Fruit fly (Drosophila melanogaster): Measurements from ENCODE around the gene CG6005.

The CG6005 gene

dm6 chr3R:19054839-19055238, 31.0 kb upstream of the CG6005 start:
- no peak for TF ChIP-seq cnc (optimal IDR thresholded peaks at IDR 0.05)
- TF ChIP-seq CG7101 (tag; optimal IDR thresholded peaks at IDR 0.05) = no peak
- no peak for TF ChIP-seq tj (GFP tag; optimal IDR thresholded peaks at IDR 0.05)
- TF ChIP-seq bab1 (GFP tag; optimal IDR thresholded peaks at IDR 0.05) = no peak
- no peak for TF ChIP-seq CG1620 (GFP tag; optimal IDR thresholded peaks at IDR 0.05)
- TF ChIP-seq CG14711 (tag; optimal IDR thresholded peaks at IDR 0.05) = no peak
- no peak for TF ChIP-seq Clk (GFP tag; optimal IDR thresholded peaks at IDR 0.05)
- TF ChIP-seq ovo (GFP tag; optimal IDR thresholded peaks at IDR 0.05) = no peak
- no peak for TF ChIP-seq pad (GFP tag; optimal IDR thresholded peaks at IDR 0.05)
- TF ChIP-seq toe (GFP tag; optimal IDR thresholded peaks at IDR 0.05) = no peak
- no peak for TF ChIP-seq Hr96 (GFP tag; optimal IDR thresholded peaks at IDR 0.05)
- TF ChIP-seq CG12768 (GFP tag; optimal IDR thresholded peaks at IDR 0.05) = no peak
- TF ChIP-seq CG33017 (tag; optimal IDR thresholded peaks at IDR 0.05) = no peak
- no peak for TF ChIP-seq CG5204 (GFP tag; optimal IDR thresholded peaks at IDR 0.05)
- TF ChIP-seq CG11617 (GFP tag; optimal IDR thresholded peaks at IDR 0.05) = no peak
- no peak for TF ChIP-seq Mnt (GFP tag; optimal IDR thresholded peaks at IDR 0.05)
- no peak for TF ChIP-seq Crg-1 (GFP tag; optimal IDR thresholded peaks at IDR 0.05)
- TF ChIP-seq CG7045 (GFP tag; optimal IDR thresholded peaks at IDR 0.05) = no peak
- TF ChIP-seq cic (GFP tag; optimal IDR thresholded peaks at IDR 0.05) = no peak
- TF ChIP-seq kay (GFP tag; ENCODE audit: borderline replicate concordance) = no peak

- no peak for TF ChIP-seq tj (GFP tag; optimal IDR thresholded peaks at IDR 0.05)
- TF ChIP-seq CG11617 (GFP tag; optimal IDR thresholded peaks at IDR 0.05) = no peak
- TF ChIP-seq CG7045 (GFP tag; optimal IDR thresholded peaks at IDR 0.05) = no peak
- no peak for TF ChIP-seq Mnt (GFP tag; optimal IDR thresholded peaks at IDR 0.05)
- no peak for TF ChIP-seq CG12768 (GFP tag; optimal IDR thresholded peaks at IDR 0.05)
- no peak for TF ChIP-seq CG7101 (tag; optimal IDR thresholded peaks at IDR 0.05)
- no peak for TF ChIP-seq cnc (optimal IDR thresholded peaks at IDR 0.05)
- TF ChIP-seq Hr96 (GFP tag; optimal IDR thresholded peaks at IDR 0.05) = no peak
- TF ChIP-seq CG33017 (tag; optimal IDR thresholded peaks at IDR 0.05) = no peak
- no peak for TF ChIP-seq cic (GFP tag; optimal IDR thresholded peaks at IDR 0.05)
- TF ChIP-seq CG5204 (GFP tag; optimal IDR thresholded peaks at IDR 0.05) = no peak
- no peak for TF ChIP-seq ovo (GFP tag; optimal IDR thresholded peaks at IDR 0.05)
- TF ChIP-seq pad (GFP tag; optimal IDR thresholded peaks at IDR 0.05) = no peak
- TF ChIP-seq CG14711 (tag; optimal IDR thresholded peaks at IDR 0.05) = no peak
- no peak for TF ChIP-seq bab1 (GFP tag; optimal IDR thresholded peaks at IDR 0.05)
- TF ChIP-seq toe (GFP tag; optimal IDR thresholded peaks at IDR 0.05) = no peak
These were observed 28.6 kb upstream of the CG6005 start for dm6 chr3R:19052475-19052874.

DNA sequence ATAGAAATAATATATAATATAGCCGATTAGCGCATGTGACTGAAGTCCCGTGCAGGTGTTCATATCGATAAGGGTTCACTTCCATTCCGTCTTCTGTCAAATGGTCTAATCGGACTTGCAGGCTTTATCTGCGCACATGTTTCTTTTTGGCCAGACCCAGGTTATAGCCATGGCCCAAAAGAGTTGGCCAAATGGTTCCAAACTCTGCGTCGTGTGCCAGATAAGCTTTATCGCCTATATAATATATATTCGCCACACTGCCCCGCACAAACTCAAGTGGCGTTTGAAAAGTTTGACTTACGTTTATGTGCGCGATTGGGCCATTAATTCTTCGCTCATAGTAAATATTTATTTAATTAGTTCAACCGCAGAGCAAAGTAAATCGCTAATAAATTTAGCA, 27.4 kb upstream of the CG6005 start:
- TF ChIP-seq bab1 (GFP tag; optimal IDR thresholded peaks at IDR 0.05) (no peak), Mnt (GFP tag; optimal IDR thresholded peaks at IDR 0.05) (peak; percentile 41), ovo (GFP tag; optimal IDR thresholded peaks at IDR 0.05) (no peak), kay (GFP tag; ENCODE audit: borderline replicate concordance) (no peak), CG11617 (GFP tag; optimal IDR thresholded peaks at IDR 0.05) (no peak), cic (GFP tag; optimal IDR thresholded peaks at IDR 0.05) (peak; percentile 76)

dm6 chr3R:19044638-19045037, 20.8 kb upstream of the CG6005 start:
- TF ChIP-seq ovo (GFP tag; optimal IDR thresholded peaks at IDR 0.05) = no peak
- no peak for TF ChIP-seq cic (GFP tag; optimal IDR thresholded peaks at IDR 0.05)
- no peak for TF ChIP-seq CG7101 (tag; optimal IDR thresholded peaks at IDR 0.05)
- TF ChIP-seq CG14711 (tag; optimal IDR thresholded peaks at IDR 0.05) = no peak
- TF ChIP-seq pad (GFP tag; optimal IDR thresholded peaks at IDR 0.05) = no peak
- TF ChIP-seq toe (GFP tag; optimal IDR thresholded peaks at IDR 0.05) = no peak
- no peak for TF ChIP-seq Mnt (GFP tag; optimal IDR thresholded peaks at IDR 0.05)
- no peak for TF ChIP-seq tj (GFP tag; optimal IDR thresholded peaks at IDR 0.05)
- TF ChIP-seq CG5204 (GFP tag; optimal IDR thresholded peaks at IDR 0.05) = no peak
- TF ChIP-seq Crg-1 (GFP tag; optimal IDR thresholded peaks at IDR 0.05) = no peak

DNA sequence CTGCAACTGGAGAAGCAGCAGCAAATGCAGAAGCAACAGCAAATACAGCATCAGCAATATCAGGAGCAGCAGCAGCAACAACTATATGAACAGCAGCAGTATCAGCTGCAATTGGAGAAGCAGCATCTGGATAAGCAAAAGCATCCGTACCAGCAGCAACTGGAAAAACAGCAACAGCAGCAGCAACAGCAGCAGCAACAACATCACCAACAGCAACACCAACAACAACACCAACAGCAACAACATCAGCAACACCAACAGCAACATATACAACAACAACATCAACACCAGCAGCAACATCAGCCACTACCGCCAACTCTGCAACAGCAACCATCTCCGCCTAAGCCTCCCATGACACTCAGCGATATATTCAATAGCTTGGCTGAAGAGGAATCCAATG, 16.9 kb upstream of the CG6005 start:
- TF ChIP-seq cnc (optimal IDR thresholded peaks at IDR 0.05) = no peak
- no peak for TF ChIP-seq kay (GFP tag; ENCODE audit: borderline replicate concordance)
- no peak for TF ChIP-seq bab1 (GFP tag; optimal IDR thresholded peaks at IDR 0.05)
- no peak for TF ChIP-seq CG12768 (GFP tag; optimal IDR thresholded peaks at IDR 0.05)
- TF ChIP-seq CG7101 (tag; optimal IDR thresholded peaks at IDR 0.05) = no peak
- TF ChIP-seq ovo (GFP tag; optimal IDR thresholded peaks at IDR 0.05) = no peak
- no peak for TF ChIP-seq CG1620 (GFP tag; optimal IDR thresholded peaks at IDR 0.05)
- no peak for TF ChIP-seq CG14711 (tag; optimal IDR thresholded peaks at IDR 0.05)

- TF ChIP-seq Clk (GFP tag; optimal IDR thresholded peaks at IDR 0.05) (no peak), ovo (GFP tag; optimal IDR thresholded peaks at IDR 0.05) (no peak), CG14711 (tag; optimal IDR thresholded peaks at IDR 0.05) (no peak), toe (GFP tag; optimal IDR thresholded peaks at IDR 0.05) (no peak), cnc (optimal IDR thresholded peaks at IDR 0.05) (no peak), CG1620 (GFP tag; optimal IDR thresholded peaks at IDR 0.05) (no peak), cic (GFP tag; optimal IDR thresholded peaks at IDR 0.05) (no peak), Mnt (GFP tag; optimal IDR thresholded peaks at IDR 0.05) (no peak), kay (GFP tag; ENCODE audit: borderline replicate concordance) (no peak), CG7101 (tag; optimal IDR thresholded peaks at IDR 0.05) (no peak), CG12768 (GFP tag; optimal IDR thresholded peaks at IDR 0.05) (no peak), CG33017 (tag; optimal IDR thresholded peaks at IDR 0.05) (no peak), Crg-1 (GFP tag; optimal IDR thresholded peaks at IDR 0.05) (no peak), CG7045 (GFP tag; optimal IDR thresholded peaks at IDR 0.05) (no peak), CG5204 (GFP tag; optimal IDR thresholded peaks at IDR 0.05) (no peak), pad (GFP tag; optimal IDR thresholded peaks at IDR 0.05) (no peak), Hr96 (GFP tag; optimal IDR thresholded peaks at IDR 0.05) (no peak)
These were observed 12.8 kb upstream of the CG6005 start for dm6 chr3R:19036521-19037142.
